Worm (Caenorhabditis elegans) whole organism, L4/young adult: ENCODE data around the gene Y105C5A.1269.

Source experiments
- W03F9.2 ChIP-seq: fragments of 150-350 bp; optimal IDR thresholded peaks from 2 replicates; lab custom pipeline; 2014; ENCODE audit warnings: missing biosample characterization, missing genetic modification characterization
- dao-5 ChIP-seq: sonication (generic microtip); optimal IDR thresholded peaks from 2 replicates; lab custom pipeline; 2016; ENCODE audit warnings: missing genotype, missing genetic modification characterization, moderate library complexity, missing compliant biosample characterization
- him-1 ChIP-seq: sonication (generic microtip); optimal IDR thresholded peaks from 2 replicates; lab custom pipeline; 2016; ENCODE audit warnings: missing genotype, missing genetic modification reagents, missing genetic modification characterization, missing compliant biosample characterization

Y105C5A.1269 gene

ce11 chrIV:15847096-15847495 is at the start of gene Y105C5A.1269:
Gene Y105C5A.1269, plus strand, starts transcription at chrIV:15847396.
- TF ChIP-seq him-1 (tag; lab: Kevin White, UChicago) (no peak), dao-5 (tag; lab: Kevin White, UChicago) (no peak), W03F9.2 (no peak)

DNA sequence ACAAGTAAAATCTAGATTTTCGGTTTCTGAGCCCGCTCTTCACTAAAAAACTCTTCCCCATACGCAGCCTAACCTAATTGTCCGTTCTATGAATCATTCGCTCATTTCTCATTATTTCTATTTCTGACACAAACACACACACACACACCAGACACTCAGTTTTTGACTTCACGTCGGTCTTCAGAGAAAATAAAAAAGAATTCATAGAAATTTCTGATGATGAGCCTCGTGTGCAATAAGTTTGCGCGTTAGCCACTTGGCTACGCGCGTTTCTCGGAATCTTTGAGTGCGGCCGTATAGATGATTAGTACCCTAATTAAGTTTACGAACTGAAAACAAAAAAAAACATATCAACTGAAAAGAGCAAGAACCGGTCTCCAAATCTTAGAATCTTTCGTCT is 33.2 kb upstream of the Y105C5A.1269 start:
- no peak for TF ChIP-seq W03F9.2
- TF ChIP-seq dao-5 (tag; lab: Kevin White, UChicago): no peak
- no peak for TF ChIP-seq him-1 (tag; lab: Kevin White, UChicago)

- TF ChIP-seq W03F9.2 (no peak), dao-5 (tag; lab: Kevin White, UChicago) (no peak), him-1 (tag; lab: Kevin White, UChicago) (no peak)
Measured at ce11 chrIV:15817490-15817889, 29.7 kb upstream of the Y105C5A.1269 start.

ce11 chrIV:15819759-15820158 is 27.4 kb upstream of the Y105C5A.1269 start, which contains the start of gene daf-38:
Gene daf-38, plus strand, starts transcription at chrIV:15820059.
- TF ChIP-seq dao-5 (tag; lab: Kevin White, UChicago): no peak
- no peak for TF ChIP-seq him-1 (tag; lab: Kevin White, UChicago)
- TF ChIP-seq W03F9.2: no peak

DNA sequence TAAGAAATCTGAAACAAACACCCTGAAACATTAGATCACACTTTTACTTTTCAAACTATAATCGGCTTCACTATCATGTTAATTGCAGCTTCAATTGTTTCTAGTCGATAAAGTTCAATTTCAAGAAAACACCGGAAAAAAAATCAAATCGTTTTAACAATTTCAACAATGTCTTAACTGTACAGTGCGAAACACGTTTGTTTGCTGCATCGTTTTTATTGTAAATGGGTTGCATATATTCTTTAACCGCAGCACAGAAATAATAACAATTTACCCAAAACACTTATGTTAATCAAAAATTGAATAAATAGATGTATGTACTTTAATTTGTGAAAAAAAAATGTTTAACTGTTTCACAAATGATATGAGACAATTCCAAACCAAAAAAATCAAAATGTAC is 3.1 kb upstream of the Y105C5A.1269 start:
- no peak for TF ChIP-seq W03F9.2
- no peak for TF ChIP-seq him-1 (tag; lab: Kevin White, UChicago)
- TF ChIP-seq dao-5 (tag; lab: Kevin White, UChicago): no peak

ce11 chrIV:15846553-15846952 is 643 bp upstream of the Y105C5A.1269 start, which contains the start of gene Y105C5A.1270:
Gene Y105C5A.1270, minus strand, starts transcription at chrIV:15846653.
- TF ChIP-seq dao-5 (tag; lab: Kevin White, UChicago) (no peak), W03F9.2 (no peak), him-1 (tag; lab: Kevin White, UChicago) (no peak)

ce11 chrIV:15849656-15850055 is 2.5 kb downstream of the Y105C5A.1269 start, which contains the start of gene Y105C5A.24:
Gene Y105C5A.24, plus strand, starts transcription at chrIV:15849875.
- no peak for TF ChIP-seq W03F9.2

- TF ChIP-seq him-1 (tag; lab: Kevin White, UChicago) (no peak), W03F9.2 (no peak), dao-5 (tag; lab: Kevin White, UChicago) (no peak)
Measured at ce11 chrIV:15850647-15851046, 3.5 kb downstream of the Y105C5A.1269 start.

DNA sequence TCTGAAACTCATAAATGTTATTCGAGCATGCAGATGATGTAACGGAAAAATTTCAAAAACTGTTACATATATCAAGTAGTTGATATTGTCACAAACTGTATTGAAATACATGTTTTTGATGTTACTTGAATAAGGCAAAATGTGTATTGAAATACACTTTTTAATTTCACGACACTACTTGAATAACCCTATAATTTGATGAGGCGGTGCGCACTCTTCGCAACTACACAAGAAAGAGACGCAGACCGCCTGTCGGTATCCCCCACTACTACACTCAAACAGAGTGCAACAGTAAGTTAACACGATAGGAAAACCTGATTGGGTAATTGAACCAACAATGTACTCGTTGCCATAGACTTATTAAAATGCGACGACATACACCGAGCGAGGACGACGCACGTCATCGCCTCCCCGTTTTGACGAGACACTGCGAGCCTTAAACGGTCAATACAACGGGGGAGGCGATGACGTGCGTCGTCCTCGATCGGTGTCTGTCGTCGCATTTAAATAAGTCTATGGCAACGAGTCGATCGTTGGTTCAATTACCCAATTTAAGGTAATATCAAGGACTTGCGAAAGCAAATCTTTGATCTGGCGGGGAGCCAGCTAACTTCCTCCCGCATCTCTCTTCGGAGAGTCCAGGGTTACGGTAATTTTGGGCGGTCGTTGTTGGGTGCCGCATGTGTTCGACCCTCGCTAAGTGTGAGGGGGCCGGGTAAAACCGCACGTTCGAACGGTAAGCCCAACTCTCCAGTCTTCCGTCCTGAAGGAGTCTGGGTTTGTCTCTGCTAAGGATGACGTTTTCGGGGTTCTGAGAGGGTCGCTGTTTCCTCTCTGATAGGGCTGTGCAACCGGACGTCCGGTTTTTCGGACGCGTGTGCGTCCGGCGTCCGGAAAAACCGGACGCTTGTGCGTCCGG is 5.9 kb downstream of the Y105C5A.1269 start:
- TF ChIP-seq dao-5 (tag; lab: Kevin White, UChicago): no peak
- TF ChIP-seq W03F9.2: no peak
- no peak for TF ChIP-seq him-1 (tag; lab: Kevin White, UChicago)

- TF ChIP-seq him-1 (tag; lab: Kevin White, UChicago) (no peak), dao-5 (tag; lab: Kevin White, UChicago) (no peak), W03F9.2 (no peak)
Measured at ce11 chrIV:15853820-15854426, 6.7 kb downstream of the Y105C5A.1269 start.

DNA sequence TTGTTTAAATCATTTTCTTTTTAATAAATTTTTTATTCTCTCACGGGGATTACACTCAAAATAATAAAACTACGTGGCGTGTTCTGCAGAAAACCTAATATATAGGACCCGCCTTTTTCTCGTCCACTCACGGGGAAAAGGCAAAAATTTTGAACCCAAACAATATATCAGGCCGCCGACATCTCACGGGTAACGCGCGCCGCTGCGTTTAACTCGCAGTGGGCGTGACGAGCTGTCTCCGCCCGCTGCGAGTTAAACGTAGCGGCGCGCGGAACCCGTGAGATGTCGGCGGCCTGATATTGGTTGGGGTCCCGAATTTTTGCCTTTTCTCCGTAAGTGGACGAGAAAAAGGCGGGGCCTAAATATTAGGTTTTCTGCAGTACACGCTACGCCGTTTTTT is 14.3 kb downstream of the Y105C5A.1269 start:
- TF ChIP-seq him-1 (tag; lab: Kevin White, UChicago): no peak

- no peak for TF ChIP-seq W03F9.2
- TF ChIP-seq him-1 (tag; lab: Kevin White, UChicago): no peak
- TF ChIP-seq dao-5 (tag; lab: Kevin White, UChicago): no peak
Measured at ce11 chrIV:15868288-15868687, 21.1 kb downstream of the Y105C5A.1269 start.

ce11 chrIV:15870356-15870755 is 23.2 kb downstream of the Y105C5A.1269 start, which contains the start of gene Y105C5B.1:
Gene Y105C5B.1, plus strand, starts transcription at chrIV:15870656.
- TF ChIP-seq W03F9.2: no peak
- TF ChIP-seq him-1 (tag; lab: Kevin White, UChicago): no peak
- TF ChIP-seq dao-5 (tag; lab: Kevin White, UChicago): no peak

DNA sequence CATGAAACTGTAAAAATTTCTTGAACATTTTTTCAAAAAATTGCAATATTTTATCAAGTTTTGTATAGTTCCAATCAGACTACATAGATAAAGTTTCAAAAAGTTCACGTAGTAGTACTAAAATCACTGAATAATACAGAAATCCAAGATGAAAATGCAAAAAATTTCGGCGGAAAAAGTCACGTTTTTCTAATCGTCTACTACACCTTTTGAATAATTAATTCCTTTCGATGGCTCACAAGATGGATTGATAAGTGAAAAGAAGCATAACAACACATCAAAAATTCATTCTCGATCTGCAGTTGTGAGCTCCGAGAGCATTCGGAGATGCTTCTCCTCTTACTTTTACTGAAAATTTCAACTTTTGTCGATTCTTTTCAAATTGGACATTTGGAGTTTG is 25.4 kb downstream of the Y105C5A.1269 start, which contains the start of gene gcy-25:
Gene gcy-25 (plus strand): TSS at position 301 of the 400 bp plus-strand sequence.
- TF ChIP-seq W03F9.2 (no peak), him-1 (tag; lab: Kevin White, UChicago) (no peak), dao-5 (tag; lab: Kevin White, UChicago) (no peak)
